Worm (Caenorhabditis elegans): ENCODE results near the gene R13D11.1.

ce11 chrV:854966-855365 lies 37.7 kb downstream of the R13D11.1 start, which contains the start of gene K09C6.9:
- TF ChIP-seq pha-2 (tag; optimal IDR thresholded peaks at IDR 0.05): no peak
- TF ChIP-seq sdc-2 (tag; optimal IDR thresholded peaks at IDR 0.05): no peak
- no peak for TF ChIP-seq pqm-1 (tag; optimal IDR thresholded peaks at IDR 0.05)
- TF ChIP-seq unc-55 (GFP tag; optimal IDR thresholded peaks at IDR 0.05): no peak
- no peak for TF ChIP-seq nfya-1 (tag; optimal IDR thresholded peaks at IDR 0.05)

Data from whole organism, late embryonic.